Fruit fly (Drosophila melanogaster) whole organism, adult: ENCODE results near the gene CG14069.

Experiments
- CG1620 ChIP-seq: fragments of 200-800 bp; sonication (Bioruptor generic); optimal IDR thresholded peaks from 2 replicates; lab custom pipeline; 2016; ENCODE audit warnings: missing biosample characterization, missing genetic modification characterization
- CG33017 ChIP-seq: fragments of 200-800 bp; sonication (Bioruptor generic); optimal IDR thresholded peaks from 2 replicates; lab custom pipeline; 2018; ENCODE audit warnings: missing biosample characterization, mild to moderate bottlenecking, missing genetic modification characterization, moderate library complexity
- CG5204 ChIP-seq: fragments of 200-800 bp; sonication (Bioruptor generic); optimal IDR thresholded peaks from 2 replicates; lab custom pipeline; 2016; ENCODE audit warnings: missing biosample characterization, missing genetic modification characterization
- CG7045 ChIP-seq: fragments of 200-800 bp; sonication (Bioruptor generic); optimal IDR thresholded peaks from 2 replicates; lab custom pipeline; 2017; ENCODE audit warnings: missing biosample characterization, mild to moderate bottlenecking, missing genetic modification characterization
- Clk ChIP-seq: fragments of 200-800 bp; sonication (Bioruptor generic); optimal IDR thresholded peaks from 2 replicates; lab custom pipeline; 2017; ENCODE audit warnings: missing biosample characterization, missing genetic modification characterization
- Crg-1 ChIP-seq: fragments of 200-800 bp; sonication (Bioruptor generic); optimal IDR thresholded peaks from 2 replicates; lab custom pipeline; 2016; ENCODE audit warnings: missing biosample characterization, missing genetic modification characterization
- Hr96 ChIP-seq: fragments of 200-800 bp; sonication (Bioruptor generic); optimal IDR thresholded peaks from 2 replicates; lab custom pipeline; 2016; ENCODE audit warnings: missing biosample characterization, missing genetic modification characterization
- Mnt ChIP-seq: fragments of 200-800 bp; sonication (Bioruptor generic); optimal IDR thresholded peaks from 2 replicates; lab custom pipeline; 2016; ENCODE audit warnings: missing biosample characterization, mild to moderate bottlenecking, missing genetic modification characterization
- pad ChIP-seq: fragments of 200-800 bp; sonication (Bioruptor generic); optimal IDR thresholded peaks from 3 replicates; lab custom pipeline; 2017; ENCODE audit warnings: missing biosample characterization, missing genetic modification characterization, mild to moderate bottlenecking, moderate library complexity, missing genetic modification reagents
- toe ChIP-seq: fragments of 200-800 bp; sonication (Bioruptor generic); optimal IDR thresholded peaks from 2 replicates; lab custom pipeline; 2016; ENCODE audit warnings: missing biosample characterization, missing genetic modification characterization

DNA sequence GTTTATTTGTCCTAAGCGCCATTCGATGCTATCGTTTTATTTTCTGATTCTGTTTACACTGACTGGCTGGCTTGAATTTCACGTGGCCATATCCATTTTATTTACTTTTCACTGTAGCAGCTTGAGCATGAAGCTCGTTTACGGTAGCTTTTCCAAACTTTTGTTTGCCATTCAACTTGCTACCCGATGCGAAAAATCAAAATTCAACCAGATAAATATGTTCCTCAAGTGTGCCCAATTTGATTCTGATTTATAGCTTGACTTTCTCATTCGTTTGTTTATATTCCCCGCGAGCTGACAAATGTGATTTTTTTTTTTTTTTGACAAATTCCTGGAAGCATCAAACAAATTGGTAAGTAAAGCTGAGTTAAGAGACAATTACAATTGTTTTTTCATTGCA lies 25.9 kb upstream of the CG14069 start, which contains the start of gene CG14072:
- TF ChIP-seq Clk (GFP tag; lab: Kevin White, UChicago) (no peak), CG33017 (tag; lab: Kevin White, UChicago) (no peak), CG7045 (GFP tag; lab: Kevin White, UChicago) (no peak), CG1620 (GFP tag; lab: Kevin White, UChicago) (no peak), CG5204 (GFP tag; lab: Kevin White, UChicago) (no peak), pad (no peak), Crg-1 (GFP tag; lab: Kevin White, UChicago) (no peak), Mnt (GFP tag; lab: Kevin White, UChicago) (no peak), toe (no peak), Hr96 (GFP tag; lab: Kevin White, UChicago) (no peak)
